Worm (Caenorhabditis elegans) whole organism, L2 larva: Measurements from ENCODE around the gene lgc-42.

ENCODE experiments used
- C34F6.9 ChIP-seq: fragments of 150-350 bp; optimal IDR thresholded peaks from 2 replicates; lab custom pipeline; 2014; ENCODE audit warnings: missing biosample characterization, missing genetic modification characterization
- F13H6.1 ChIP-seq: sonication (generic microtip); optimal IDR thresholded peaks from 2 replicates; lab custom pipeline; 2016; ENCODE audit warnings: missing genetic modification characterization, missing compliant biosample characterization
- Y55F3AM.14 ChIP-seq: fragments of 200-800 bp; sonication (Bioruptor generic); optimal IDR thresholded peaks from 2 replicates; lab custom pipeline; 2018; ENCODE audit warnings: mild to moderate bottlenecking, missing genetic modification characterization, missing compliant biosample characterization
- ZK546.5 ChIP-seq: sonication (generic microtip); optimal IDR thresholded peaks from 2 replicates; lab custom pipeline; 2017; ENCODE audit warnings: missing biosample characterization, missing genetic modification characterization
- alr-1 ChIP-seq: fragments of 150-350 bp; optimal IDR thresholded peaks from 2 replicates; lab custom pipeline; 2014; ENCODE audit warnings: missing biosample characterization, missing genetic modification characterization
- aly-2 ChIP-seq: fragments of 150-350 bp; optimal IDR thresholded peaks from 2 replicates; lab custom pipeline; 2014; ENCODE audit warnings: missing biosample characterization, missing genetic modification characterization
- ama-1 ChIP-seq: fragments of 150-350 bp; optimal IDR thresholded peaks from 2 replicates; lab custom pipeline; 2018; ENCODE audit warnings: inconsistent platforms
- blmp-1 ChIP-seq: sonication (generic microtip); optimal IDR thresholded peaks from 2 replicates; lab custom pipeline; 2017; ENCODE audit warnings: missing genetic modification characterization, mild to moderate bottlenecking, missing compliant biosample characterization, antibody characterized with exemption, moderate library complexity; ENCODE audit not compliant: insufficient read depth
- ceh-16 ChIP-seq: fragments of 150-350 bp; optimal IDR thresholded peaks from 2 replicates; lab custom pipeline; 2014; ENCODE audit warnings: missing biosample characterization, missing genetic modification characterization
- ceh-82 ChIP-seq: fragments of 150-350 bp; optimal IDR thresholded peaks from 2 replicates; lab custom pipeline; 2014; ENCODE audit warnings: missing biosample characterization, missing genetic modification characterization
- crh-2 ChIP-seq: sonication (generic microtip); optimal IDR thresholded peaks from 2 replicates; lab custom pipeline; 2017; ENCODE audit warnings: missing biosample characterization, missing genetic modification characterization
- dmd-4 ChIP-seq: sonication (generic microtip); optimal IDR thresholded peaks from 2 replicates; lab custom pipeline; 2017; ENCODE audit warnings: missing biosample characterization, missing genetic modification characterization
- egl-27 ChIP-seq: sonication (generic microtip); optimal IDR thresholded peaks from 3 replicates; lab custom pipeline; 2017; ENCODE audit warnings: missing biosample characterization, missing genetic modification reagents, missing genetic modification characterization
- elt-1 ChIP-seq: fragments of 150-350 bp; optimal IDR thresholded peaks from 2 replicates; lab custom pipeline; 2014; ENCODE audit warnings: missing biosample characterization, missing genetic modification characterization
- fos-1 ChIP-seq: fragments of 150-350 bp; optimal IDR thresholded peaks from 2 replicates; lab custom pipeline; 2014; ENCODE audit warnings: missing biosample characterization, missing genetic modification characterization
- gmeb-1 ChIP-seq: fragments of 150-350 bp; optimal IDR thresholded peaks from 2 replicates; lab custom pipeline; 2014; ENCODE audit warnings: missing biosample characterization, missing genetic modification characterization
- lin-11 ChIP-seq: fragments of 150-350 bp; sonication (generic microtip); optimal IDR thresholded peaks from 2 replicates; lab custom pipeline; 2014; ENCODE audit warnings: missing biosample characterization, missing genetic modification characterization, inconsistent platforms, mixed read lengths
- lin-13 ChIP-seq: fragments of 150-350 bp; optimal IDR thresholded peaks from 2 replicates; lab custom pipeline; 2014; ENCODE audit warnings: missing biosample characterization, missing genetic modification reagents, missing genetic modification characterization
- lin-39 ChIP-seq: fragments of 150-350 bp; optimal IDR thresholded peaks from 2 replicates; lab custom pipeline; 2014; ENCODE audit warnings: missing biosample characterization, missing genetic modification reagents, missing genetic modification characterization
- lsy-2 ChIP-seq, 2 experiments: fragments of 150-350 bp in 1 of 2; sonication (generic microtip) in 1 of 2; optimal IDR thresholded peaks; 2 replicates each; lab custom pipeline; 2014 to 2017; ENCODE audit warnings: missing biosample characterization in 2 of 2, missing genetic modification characterization in 2 of 2
- mab-5 ChIP-seq: fragments of 150-350 bp; optimal IDR thresholded peaks from 2 replicates; lab custom pipeline; 2014; ENCODE audit warnings: missing biosample characterization, missing genetic modification characterization
- mbf-1 ChIP-seq: sonication (generic microtip); optimal IDR thresholded peaks from 2 replicates; lab custom pipeline; 2017; ENCODE audit warnings: missing biosample characterization, missing genetic modification characterization
- mdl-1 ChIP-seq, 2 experiments: fragments of 150-350 bp in 1 of 2; sonication (generic microtip) in 1 of 2; optimal IDR thresholded peaks; 2 replicates each; lab custom pipeline; 2017; ENCODE audit warnings: missing biosample characterization in 2 of 2, missing genetic modification characterization in 2 of 2
- nhr-10 ChIP-seq: sonication (generic microtip); optimal IDR thresholded peaks from 2 replicates; lab custom pipeline; 2017; ENCODE audit warnings: missing biosample characterization, missing genetic modification characterization
- nhr-11 ChIP-seq: fragments of 150-350 bp; optimal IDR thresholded peaks from 2 replicates; lab custom pipeline; 2014; ENCODE audit warnings: missing biosample characterization, missing genetic modification characterization
- nhr-12 ChIP-seq: fragments of 150-350 bp; optimal IDR thresholded peaks from 2 replicates; lab custom pipeline; 2014; ENCODE audit warnings: missing biosample characterization, missing genetic modification characterization
- nhr-129 ChIP-seq: fragments of 150-350 bp; optimal IDR thresholded peaks from 2 replicates; lab custom pipeline; 2014; ENCODE audit warnings: missing biosample characterization, missing genetic modification characterization
- nhr-21 ChIP-seq: fragments of 150-350 bp; optimal IDR thresholded peaks from 2 replicates; lab custom pipeline; 2014; ENCODE audit warnings: missing biosample characterization, missing genetic modification characterization
- nhr-23 ChIP-seq: fragments of 150-350 bp; optimal IDR thresholded peaks from 2 replicates; lab custom pipeline; 2014; ENCODE audit warnings: missing biosample characterization, missing genetic modification reagents, missing genetic modification characterization
- nhr-237 ChIP-seq: fragments of 150-350 bp; optimal IDR thresholded peaks from 2 replicates; lab custom pipeline; 2014; ENCODE audit warnings: missing biosample characterization, missing genetic modification characterization
- nhr-25 ChIP-seq: fragments of 150-350 bp; sonication (generic microtip); optimal IDR thresholded peaks from 3 replicates; lab custom pipeline; 2014; ENCODE audit warnings: missing biosample characterization, missing genetic modification characterization
- nhr-6 ChIP-seq: fragments of 150-350 bp; optimal IDR thresholded peaks from 2 replicates; lab custom pipeline; 2014; ENCODE audit warnings: missing biosample characterization, missing genetic modification characterization
- peb-1 ChIP-seq: fragments of 150-350 bp; optimal IDR thresholded peaks from 2 replicates; lab custom pipeline; 2014; ENCODE audit warnings: missing biosample characterization, missing genetic modification characterization
- sem-4 ChIP-seq: fragments of 150-350 bp; optimal IDR thresholded peaks from 2 replicates; lab custom pipeline; 2014; ENCODE audit warnings: missing biosample characterization, missing genetic modification reagents, missing genetic modification characterization
- sma-3 ChIP-seq: sonication (generic microtip); optimal IDR thresholded peaks from 2 replicates; lab custom pipeline; 2016; ENCODE audit warnings: missing genetic modification reagents, missing genetic modification characterization, missing compliant biosample characterization
- sma-9 ChIP-seq, 2 experiments: fragments of 150-350 bp in 1 of 2; sonication (generic microtip) in 1 of 2; optimal IDR thresholded peaks; 2 replicates each; lab custom pipeline; 2014 to 2016; ENCODE audit warnings: missing genetic modification characterization in 2 of 2, mild to moderate bottlenecking in 1 of 2, missing biosample characterization in 1 of 2, missing compliant biosample characterization in 1 of 2, missing genetic modification reagents in 1 of 2, moderate library complexity in 1 of 2
- snpc-4 ChIP-seq: fragments of 150-350 bp; optimal IDR thresholded peaks from 2 replicates; lab custom pipeline; 2014; ENCODE audit warnings: missing biosample characterization, missing genetic modification characterization
- unc-39 ChIP-seq: fragments of 150-350 bp; optimal IDR thresholded peaks from 2 replicates; lab custom pipeline; 2014; ENCODE audit warnings: missing biosample characterization, missing genetic modification characterization
- unc-55 ChIP-seq: fragments of 150-350 bp; sonication (generic microtip); optimal IDR thresholded peaks from 3 replicates; lab custom pipeline; 2014; ENCODE audit warnings: missing biosample characterization, missing genetic modification reagents, missing genetic modification characterization
- unc-62 ChIP-seq: fragments of 150-350 bp; optimal IDR thresholded peaks from 2 replicates; lab custom pipeline; 2014; ENCODE audit warnings: missing biosample characterization, missing genetic modification reagents, missing genetic modification characterization
- zag-1 ChIP-seq: fragments of 150-350 bp; optimal IDR thresholded peaks from 2 replicates; lab custom pipeline; 2014; ENCODE audit warnings: missing biosample characterization, missing genetic modification characterization
- ztf-11 ChIP-seq: sonication (generic microtip); optimal IDR thresholded peaks from 2 replicates; lab custom pipeline; 2017; ENCODE audit warnings: missing biosample characterization, missing genetic modification characterization
- ztf-4 ChIP-seq: fragments of 150-350 bp; optimal IDR thresholded peaks from 2 replicates; lab custom pipeline; 2014; ENCODE audit warnings: missing biosample characterization, missing genetic modification characterization

The lgc-42 gene

DNA sequence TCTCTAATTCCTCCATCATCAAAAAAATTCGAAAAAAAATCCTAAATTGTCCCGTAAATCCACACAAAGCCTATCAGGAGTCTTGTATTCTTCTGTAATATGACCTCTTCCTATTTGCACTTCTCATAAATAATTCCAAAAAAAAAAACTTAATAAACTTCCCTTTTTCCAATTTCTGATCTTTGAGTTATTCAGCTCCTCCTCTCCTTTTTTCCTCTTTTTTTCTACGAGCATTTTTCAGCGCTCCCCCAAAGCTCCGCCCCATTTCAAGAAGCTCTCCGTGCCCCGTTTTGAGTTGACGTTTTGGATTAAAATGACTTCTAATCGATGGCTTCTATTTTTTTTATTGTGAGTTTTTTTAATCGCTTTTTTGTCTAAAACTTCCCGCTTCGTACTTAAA is at the start of gene lgc-42:
lgc-42 (plus strand) TSS at position 301 of the 400 bp plus-strand sequence.
- TF ChIP-seq Y55F3AM.14 (GFP tag; lab: Kevin White, UChicago) (no peak), unc-62 (GFP tag; lab: Kevin White, UChicago) (no peak), alr-1 (tag; lab: Kevin White, UChicago) (no peak), elt-1 (tag; lab: Kevin White, UChicago) (no peak), nhr-21 (tag; lab: Kevin White, UChicago) (no peak), unc-39 (tag; lab: Kevin White, UChicago) (no peak), nhr-10 (tag; lab: Kevin White, UChicago) (no peak), gmeb-1 (tag; lab: Kevin White, UChicago) (no peak), nhr-6 (tag; lab: Kevin White, UChicago) (no peak), ceh-16 (tag; lab: Kevin White, UChicago) (no peak), aly-2 (tag; lab: Kevin White, UChicago) (no peak), ama-1 (lab: Kevin White, UChicago) (no peak), sma-3 (no peak), mdl-1 (tag; optimal IDR thresholded peaks at IDR 0.05; lab: Kevin White, UChicago) (no peak), peb-1 (tag; lab: Kevin White, UChicago) (no peak), lin-11 (tag; lab: Kevin White, UChicago) (no peak), ztf-11 (no peak)

ce11 chrIII:1949362-1949761 is 48.3 kb upstream of the lgc-42 start:
- TF ChIP-seq peb-1 (tag; lab: Kevin White, UChicago): no peak
- TF ChIP-seq nhr-11 (tag; lab: Kevin White, UChicago): no peak
- no peak for TF ChIP-seq nhr-25 (tag; lab: Kevin White, UChicago)
- TF ChIP-seq elt-1 (tag; lab: Kevin White, UChicago): no peak
- no peak for TF ChIP-seq aly-2 (tag; lab: Kevin White, UChicago)
- TF ChIP-seq unc-55 (GFP tag; lab: Kevin White, UChicago): no peak
- TF ChIP-seq nhr-12 (tag; lab: Kevin White, UChicago): no peak
- TF ChIP-seq Y55F3AM.14 (GFP tag; lab: Kevin White, UChicago): no peak
- TF ChIP-seq F13H6.1 (tag; lab: Kevin White, UChicago): no peak
- TF ChIP-seq nhr-237: no peak
- no peak for TF ChIP-seq unc-39 (tag; lab: Kevin White, UChicago)
- no peak for TF ChIP-seq unc-62 (GFP tag; lab: Kevin White, UChicago)
- no peak for TF ChIP-seq egl-27
- TF ChIP-seq ama-1 (lab: Kevin White, UChicago): no peak
- TF ChIP-seq alr-1 (tag; lab: Kevin White, UChicago): no peak
- no peak for TF ChIP-seq dmd-4
- TF ChIP-seq zag-1 (tag; lab: Kevin White, UChicago): no peak
- TF ChIP-seq gmeb-1 (tag; lab: Kevin White, UChicago): no peak
- TF ChIP-seq sma-3: no peak
- TF ChIP-seq nhr-10 (tag; lab: Kevin White, UChicago): no peak

- TF ChIP-seq nhr-6 (tag; lab: Kevin White, UChicago) (peak; percentile 80), gmeb-1 (tag; lab: Kevin White, UChicago) (peak; percentile 98), blmp-1 (tag; lab: Kevin White, UChicago) (peak; percentile 64), peb-1 (tag; lab: Kevin White, UChicago) (no peak), mbf-1 (tag; lab: Kevin White, UChicago) (no peak), lin-39 (peak; percentile 60), ZK546.5 (tag; lab: Kevin White, UChicago) (peak; percentile 57), nhr-25 (tag; lab: Kevin White, UChicago) (peak; percentile 90), aly-2 (tag; lab: Kevin White, UChicago) (no peak), ztf-4 (tag; lab: Kevin White, UChicago) (peak; percentile 50), nhr-21 (tag; lab: Kevin White, UChicago) (peak; percentile 86), nhr-12 (tag; lab: Kevin White, UChicago) (no peak), lsy-2 (tag; optimal IDR thresholded peaks at IDR 0.05; lab: Kevin White, UChicago) (peak; percentile 77 to 95), Y55F3AM.14 (GFP tag; lab: Kevin White, UChicago) (no peak), ztf-11 (no peak), sma-9 (GFP tag; optimal IDR thresholded peaks at IDR 0.05; lab: Kevin White, UChicago) (peak; percentile 92), sma-9 (tag; optimal IDR thresholded peaks at IDR 0.05; lab: Kevin White, UChicago) (no peak), nhr-23 (no peak), nhr-129 (tag; lab: Kevin White, UChicago) (peak; percentile 97), C34F6.9 (tag; lab: Kevin White, UChicago) (peak; percentile 95), egl-27 (peak; percentile 11), sem-4 (tag; lab: Kevin White, UChicago) (peak; percentile 78), mab-5 (tag; lab: Kevin White, UChicago) (peak; percentile 77), nhr-237 (peak; percentile 42), ceh-82 (peak; percentile 70), ceh-16 (tag; lab: Kevin White, UChicago) (peak; percentile 44), crh-2 (tag; lab: Kevin White, UChicago) (peak; percentile 95), ama-1 (lab: Kevin White, UChicago) (peak; percentile 72), lin-13 (GFP tag; lab: Kevin White, UChicago) (peak; percentile 97), lin-11 (tag; lab: Kevin White, UChicago) (peak; percentile 88), unc-55 (GFP tag; lab: Kevin White, UChicago) (peak; percentile 98), snpc-4 (peak; percentile 73), alr-1 (tag; lab: Kevin White, UChicago) (no peak), fos-1 (peak; percentile 76), sma-3 (peak; percentile 85), zag-1 (tag; lab: Kevin White, UChicago) (peak; percentile 77), F13H6.1 (tag; lab: Kevin White, UChicago) (peak; percentile 81)
Measured at ce11 chrIII:1950236-1950635, 47.4 kb upstream of the lgc-42 start, which contains the start of the genes polh-1 and rps-22. TSS of gene polh-1 (minus strand) at chrIII:1950269. TSS of gene rps-22 (plus strand) at chrIII:1950535.
